Fruit fly (Drosophila melanogaster) whole organism, prepupa: ENCODE results near the gene CG10098.

Experiments used
- Hr38 ChIP-seq: sonication (Bioruptor generic); optimal IDR thresholded peaks from 2 replicates; lab custom pipeline; 2016; ENCODE audit warnings: missing biosample characterization, missing genetic modification characterization
- Hr4 ChIP-seq: fragments of 200-800 bp; sonication (Bioruptor generic); optimal IDR thresholded peaks from 3 replicates; lab custom pipeline; 2016; ENCODE audit warnings: missing biosample characterization, missing genetic modification characterization
- Sox15 ChIP-seq: fragments of 200-800 bp; sonication (Bioruptor generic); optimal IDR thresholded peaks from 3 replicates; lab custom pipeline; 2016; ENCODE audit warnings: missing biosample characterization, missing genetic modification characterization

DNA sequence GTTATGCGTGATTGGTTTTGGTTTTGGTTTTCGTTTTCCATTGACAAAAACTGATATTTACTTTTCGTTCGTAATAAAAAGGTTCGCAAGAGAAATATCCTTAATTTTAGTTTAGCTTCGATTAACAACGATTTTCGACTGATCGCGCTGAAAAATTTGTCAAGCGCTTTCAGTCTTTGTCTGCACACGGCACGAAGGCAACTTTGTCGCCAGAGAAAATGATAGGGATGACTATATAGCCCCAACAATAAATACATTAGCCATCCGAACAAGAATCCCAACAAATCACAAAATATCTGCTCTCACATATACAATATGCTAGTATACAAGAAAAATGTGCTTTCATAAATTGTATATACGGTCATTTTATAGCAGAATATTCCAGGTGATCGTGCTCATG is 6.8 kb upstream of the CG10098 start, which contains the start of gene Mlp84B:
- TF ChIP-seq Hr38 (GFP tag; lab: Kevin White, UChicago) (no peak), Sox15 (GFP tag; lab: Kevin White, UChicago) (no peak), Hr4 (no peak)
